Worm (Caenorhabditis elegans): Measurements from ENCODE around the gene srbc-17.

- TF ChIP-seq gei-8 (GFP tag; optimal IDR thresholded peaks at IDR 0.05) (no peak), ceh-82 (tag; optimal IDR thresholded peaks at IDR 0.05) (no peak), F10B5.3 (tag; optimal IDR thresholded peaks at IDR 0.05) (no peak), nhr-28 (tag; optimal IDR thresholded peaks at IDR 0.05) (no peak), duxl-1 (tag; optimal IDR thresholded peaks at IDR 0.05; ENCODE audit: poor library complexity) (no peak)
These were observed 30.7 kb upstream of the srbc-17 start, which contains the start of gene srbc-20 for ce11 chrV:2146795-2147194.

Data from whole organism, L4 larva.